Worm (Caenorhabditis elegans): ENCODE results near the gene rom-1.

DNA sequence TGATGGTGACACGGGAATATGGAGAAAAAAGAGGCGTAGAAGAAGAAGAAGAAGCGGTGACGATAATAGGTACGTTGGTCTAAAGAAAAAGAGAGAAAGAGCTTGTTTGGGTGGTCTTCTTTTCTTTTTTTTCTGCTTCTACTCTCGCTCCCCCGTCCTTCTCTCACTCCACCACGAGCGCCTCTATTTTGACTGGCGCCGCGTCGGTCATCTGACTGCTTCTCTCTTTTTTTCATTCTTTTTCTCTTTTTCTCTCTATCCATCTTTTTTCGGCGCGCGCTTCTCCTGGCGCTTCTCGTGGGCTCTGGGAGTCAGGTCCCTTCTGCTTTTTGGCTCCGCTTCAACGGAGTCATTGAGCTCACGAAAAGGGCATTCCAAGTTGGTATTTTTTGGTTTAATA, 43.3 kb downstream of the rom-1 start:
- TF ChIP-seq ama-1 (optimal IDR thresholded peaks at IDR 0.05) (no peak), ama-1 (GFP tag; optimal IDR thresholded peaks at IDR 0.05) (no peak), snpc-4 (GFP tag; optimal IDR thresholded peaks at IDR 0.05) (no peak), snpc-4 (tag; optimal IDR thresholded peaks at IDR 0.05) (no peak), F23B12.7 (tag; optimal IDR thresholded peaks at IDR 0.05; ENCODE audit: insufficient read depth) (peak; percentile 13), mes-4 (tag; optimal IDR thresholded peaks at IDR 0.05) (no peak), ccch-3 (GFP tag; optimal IDR thresholded peaks at IDR 0.05) (no peak)

Data from whole organism, young adult.